Fruit fly (Drosophila melanogaster) whole organism, embryonic: ENCODE data around the gene Cyt-c-p.

Experiments
- Awh ChIP-seq: fragments of 200-800 bp; sonication (Bioruptor generic); IDR thresholded peaks from 2 replicates; pipeline ENCODE4, ENCODE4 v1.3.6; 2022; ENCODE audit warnings: missing biosample characterization, missing genetic modification characterization
- Bteb2 ChIP-seq: fragments of 200-800 bp; sonication (Bioruptor generic); optimal IDR thresholded peaks from 2 replicates; lab custom pipeline; 2016; ENCODE audit warnings: missing biosample characterization, missing genetic modification characterization
- CG8089 ChIP-seq: fragments of 200-800 bp; sonication (Bioruptor generic); optimal IDR thresholded peaks from 3 replicates; lab custom pipeline; 2016; ENCODE audit warnings: missing biosample characterization, missing genetic modification characterization
- Doc2 ChIP-seq: fragments of 200-800 bp; sonication (Bioruptor generic); IDR thresholded peaks from 2 replicates; pipeline ENCODE4 v1.3.6; 2022; ENCODE audit warnings: missing biosample characterization, missing genetic modification characterization
- HLHmδ ChIP-seq: fragments of 200-800 bp; sonication (Bioruptor generic); optimal IDR thresholded peaks from 2 replicates; lab custom pipeline; 2018; ENCODE audit warnings: missing biosample characterization, mild to moderate bottlenecking, missing genetic modification characterization, moderate library complexity
- gce ChIP-seq: fragments of 200-800 bp; sonication (Bioruptor generic); IDR thresholded peaks from 3 replicates; pipeline ENCODE4 v1.3.6; 2022; ENCODE audit warnings: missing biosample characterization, missing genetic modification characterization
- lab ChIP-seq: fragments of 200-800 bp; sonication (Bioruptor generic); optimal IDR thresholded peaks from 3 replicates; lab custom pipeline; 2017; ENCODE audit warnings: missing biosample characterization, missing genetic modification characterization, mild to moderate bottlenecking, moderate library complexity, missing genetic modification reagents
- pfk ChIP-seq: fragments of 200-800 bp; sonication (Bioruptor generic); optimal IDR thresholded peaks from 2 replicates; lab custom pipeline; 2018; ENCODE audit warnings: missing biosample characterization, mild to moderate bottlenecking, missing genetic modification characterization, moderate library complexity
- vvl ChIP-seq: fragments of 200-800 bp; sonication (Bioruptor generic); IDR thresholded peaks from 2 replicates; pipeline ENCODE4 v1.3.6; 2022; ENCODE audit warnings: missing biosample characterization, missing genetic modification characterization

DNA sequence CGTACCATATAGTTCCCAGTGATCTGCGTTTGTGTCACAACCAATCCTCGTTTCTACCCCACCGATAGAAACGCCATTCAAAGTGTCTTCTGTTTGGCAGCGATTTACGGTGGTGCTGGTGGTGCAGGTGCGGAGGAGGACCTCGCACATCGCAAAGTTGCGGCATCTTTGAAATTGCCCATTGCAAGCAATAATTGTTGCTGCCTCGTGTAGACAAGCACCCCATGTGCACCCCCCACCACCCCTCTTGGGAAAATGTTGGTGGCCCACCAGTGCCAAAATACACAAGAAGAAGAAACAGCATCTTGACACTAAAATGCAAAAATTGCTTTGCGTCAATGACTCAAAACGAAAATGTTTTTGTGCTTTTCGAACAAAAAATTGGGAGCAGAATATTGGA, 44.7 kb downstream of the Cyt-c-p start:
- TF ChIP-seq HLHmδ (no peak), CG8089 (no peak), lab (GFP tag; lab: Kevin White, UChicago) (no peak), Bteb2 (no peak), Doc2 (GFP tag; lab: Robert Waterston, UW) (no peak), Awh (GFP tag; lab: Robert Waterston, UW) (no peak), vvl (no peak), gce (no peak), pfk (no peak)
